Fruit fly (Drosophila melanogaster) S2 (cell line): Measurements from ENCODE around the gene Sfp24Bc.

Experiments used
- CG8478 ChIP-seq: fragments of >200 bp; optimal IDR thresholded peaks from 2 replicates; lab custom pipeline; 2018
- CTCF ChIP-seq, 2 experiments: fragments of >200 bp; optimal IDR thresholded peaks; 2 replicates each; lab custom pipeline; 2018

DNA sequence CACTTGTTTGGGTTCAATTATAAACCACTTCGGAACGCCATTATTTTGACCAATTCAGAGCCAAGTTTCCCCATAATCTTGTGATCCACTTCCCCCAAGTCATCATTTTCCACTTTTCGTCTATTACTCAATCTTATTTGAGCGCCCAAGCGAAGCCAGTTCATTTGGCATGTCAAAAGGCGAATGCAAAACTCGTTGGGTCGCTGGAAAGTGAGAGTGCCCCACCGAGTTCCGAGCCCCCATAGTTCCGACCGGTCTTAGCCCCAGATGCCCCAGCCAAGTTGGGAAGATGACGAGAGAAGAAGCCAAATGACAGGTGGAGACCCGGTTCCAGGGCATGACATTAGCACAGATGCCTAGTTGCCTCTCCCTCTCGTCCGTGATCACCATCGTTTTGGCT is 39.6 kb downstream of the Sfp24Bc start:
- TF ChIP-seq CG8478 (no peak), CTCF (optimal IDR thresholded peaks at IDR 0.05; lab: Kevin White, UChicago) (no peak)
